Worm (Caenorhabditis elegans) whole organism, L4 larva: ENCODE measurements around the gene ergi-2.

Source experiments
- F26F4.8 ChIP-seq: fragments of 200-800 bp; sonication (Bioruptor generic); conservative IDR thresholded peaks from 2 replicates; pipeline ENCODE4 v1.3.6; 2022; ENCODE audit warnings: missing genetic modification characterization, missing compliant biosample characterization
- F49E8.2 ChIP-seq: sonication (generic microtip); optimal IDR thresholded peaks from 2 replicates; lab custom pipeline; 2016; ENCODE audit warnings: missing compliant biosample characterization, mild to moderate bottlenecking, missing genetic modification characterization, borderline replicate concordance
- T26A8.4 ChIP-seq: fragments of 200-800 bp; sonication (Bioruptor generic); IDR thresholded peaks from 2 replicates; pipeline ENCODE4 v1.3.6; 2022; ENCODE audit warnings: missing genetic modification characterization, missing compliant biosample characterization
- Y48G9A.11 ChIP-seq: fragments of 200-800 bp; sonication (Bioruptor generic); IDR thresholded peaks from 2 replicates; pipeline ENCODE4 v1.3.6; 2022; ENCODE audit warnings: missing genetic modification reagents, missing genetic modification characterization, missing compliant biosample characterization
- Y75B8A.6 ChIP-seq: fragments of 200-800 bp; sonication (Bioruptor generic); IDR thresholded peaks from 2 replicates; pipeline ENCODE4 v1.3.6; 2022; ENCODE audit warnings: missing genetic modification reagents, missing genetic modification characterization, missing compliant biosample characterization
- ZK546.5 ChIP-seq, 2 experiments: sonication (generic microtip); optimal IDR thresholded peaks; 2 replicates each; lab custom pipeline; 2017; ENCODE audit warnings: missing biosample characterization in 2 of 2, missing genetic modification characterization in 2 of 2
- aha-1 ChIP-seq: fragments of 150-350 bp; peaks from one replicate; lab custom pipeline; 2014; ENCODE audit warnings: missing biosample characterization, missing genetic modification characterization
- ama-1 ChIP-seq: fragments of 150-350 bp; optimal IDR thresholded peaks from 2 replicates; lab custom pipeline; 2014; ENCODE audit warnings: inconsistent platforms, mixed read lengths
- arid-1 ChIP-seq: fragments of 200-800 bp; sonication (Bioruptor generic); conservative IDR thresholded peaks from 2 replicates; pipeline ENCODE4 v1.3.6; 2022; ENCODE audit warnings: missing genetic modification reagents, missing genetic modification characterization, missing compliant biosample characterization
- attf-4 ChIP-seq: sonication (generic microtip); optimal IDR thresholded peaks from 3 replicates; lab custom pipeline; 2017; ENCODE audit warnings: missing biosample characterization, missing genetic modification characterization
- ceh-44 ChIP-seq: fragments of 200-800 bp; sonication (Bioruptor generic); IDR thresholded peaks from 2 replicates; pipeline ENCODE4 v1.3.6; 2022; ENCODE audit warnings: missing genetic modification reagents, missing genetic modification characterization, missing compliant biosample characterization
- ces-1 ChIP-seq: fragments of 150-350 bp; sonication (generic microtip); optimal IDR thresholded peaks from 4 replicates; lab custom pipeline; 2014; ENCODE audit warnings: missing biosample characterization, missing genetic modification reagents, missing genetic modification characterization
- dmd-6 ChIP-seq: fragments of 200-800 bp; sonication (Bioruptor generic); IDR thresholded peaks from 2 replicates; pipeline ENCODE4 v1.3.6; 2022; ENCODE audit warnings: missing genetic modification reagents, missing genetic modification characterization, missing compliant biosample characterization
- dve-1 ChIP-seq: sonication (generic microtip); optimal IDR thresholded peaks from 2 replicates; lab custom pipeline; 2017; ENCODE audit warnings: antibody characterized with exemption, mild to moderate bottlenecking, missing genetic modification characterization, missing compliant biosample characterization; ENCODE audit not compliant: insufficient read depth
- egl-43 ChIP-seq: fragments of 200-800 bp; sonication (Bioruptor generic); IDR thresholded peaks from 2 replicates; pipeline ENCODE4 v1.3.6; 2022; ENCODE audit warnings: missing genetic modification reagents, missing genetic modification characterization, missing compliant biosample characterization
- fkh-10 ChIP-seq: fragments of 150-350 bp; optimal IDR thresholded peaks from 2 replicates; lab custom pipeline; 2014; ENCODE audit warnings: missing biosample characterization, missing genetic modification reagents, missing genetic modification characterization
- hif-1 ChIP-seq, 2 experiments: sonication (generic microtip); optimal IDR thresholded peaks; 2 replicates each; lab custom pipeline; 2016 to 2017; ENCODE audit warnings: missing compliant biosample characterization in 2 of 2, missing genetic modification characterization in 2 of 2, missing genetic modification reagents in 2 of 2, missing genotype in 2 of 2, mild to moderate bottlenecking in 1 of 2
- lin-13 ChIP-seq: fragments of 150-350 bp; optimal IDR thresholded peaks from 2 replicates; lab custom pipeline; 2014; ENCODE audit warnings: missing biosample characterization, missing genetic modification reagents, missing genetic modification characterization
- madf-5 ChIP-seq, 2 experiments: fragments of 200-800 bp; sonication (Bioruptor generic); IDR thresholded peaks; 2 replicates each; pipeline ENCODE4 v1.3.6; 2022; ENCODE audit warnings: missing compliant biosample characterization in 2 of 2, missing genetic modification characterization in 2 of 2
- mdl-1 ChIP-seq, 2 experiments: fragments of 150-350 bp in 1 of 2; sonication (generic microtip) in 1 of 2; optimal IDR thresholded peaks; 2 replicates each; lab custom pipeline; 2014 to 2017; ENCODE audit warnings: missing biosample characterization in 2 of 2, missing genetic modification characterization in 2 of 2
- mdt-29 ChIP-seq: fragments of 200-800 bp; sonication (Bioruptor generic); IDR thresholded peaks from 2 replicates; pipeline ENCODE4 v1.3.6; 2022; ENCODE audit warnings: missing genetic modification reagents, missing genetic modification characterization, missing compliant biosample characterization
- mes-2 ChIP-seq: sonication (generic microtip); optimal IDR thresholded peaks from 2 replicates; lab custom pipeline; 2016; ENCODE audit warnings: missing genotype, mild to moderate bottlenecking, missing genetic modification characterization, missing compliant biosample characterization; ENCODE audit not compliant: poor library complexity, severe bottlenecking
- mxl-2 ChIP-seq: fragments of 200-800 bp; sonication (Bioruptor generic); conservative IDR thresholded peaks from 2 replicates; pipeline ENCODE4 v1.3.6; 2022; ENCODE audit warnings: missing genetic modification reagents, missing genetic modification characterization, missing compliant biosample characterization
- mxl-3 ChIP-seq: fragments of 200-800 bp; sonication (Bioruptor generic); optimal IDR thresholded peaks from 2 replicates; lab custom pipeline; 2018; ENCODE audit warnings: mild to moderate bottlenecking, missing genetic modification characterization, missing compliant biosample characterization
- nhr-10 ChIP-seq: fragments of 150-350 bp; optimal IDR thresholded peaks from 2 replicates; lab custom pipeline; 2014; ENCODE audit warnings: missing biosample characterization, missing genetic modification characterization
- nhr-102 ChIP-seq: sonication (generic microtip); optimal IDR thresholded peaks from 2 replicates; lab custom pipeline; 2016; ENCODE audit warnings: mild to moderate bottlenecking, missing genetic modification characterization, moderate library complexity, missing compliant biosample characterization
- nhr-25 ChIP-seq: sonication (generic microtip); optimal IDR thresholded peaks from 2 replicates; lab custom pipeline; 2017; ENCODE audit warnings: missing genetic modification characterization, mild to moderate bottlenecking, missing compliant biosample characterization, antibody characterized with exemption, moderate library complexity, borderline replicate concordance; ENCODE audit not compliant: insufficient read depth
- nhr-77 ChIP-seq: fragments of 150-350 bp; optimal IDR thresholded peaks from 2 replicates; lab custom pipeline; 2014; ENCODE audit warnings: missing biosample characterization, missing genetic modification characterization
- php-3 ChIP-seq: fragments of 200-800 bp; sonication (Bioruptor generic); IDR thresholded peaks from 2 replicates; pipeline ENCODE4 v1.3.6; 2022; ENCODE audit warnings: missing genetic modification reagents, missing genetic modification characterization, missing compliant biosample characterization
- pqm-1 ChIP-seq: sonication (generic microtip); optimal IDR thresholded peaks from 2 replicates; lab custom pipeline; 2017; ENCODE audit warnings: missing biosample characterization, missing genetic modification characterization
- saeg-2 ChIP-seq: fragments of 200-800 bp; sonication (Bioruptor generic); IDR thresholded peaks from 2 replicates; pipeline ENCODE4 v1.3.6; 2022; ENCODE audit warnings: missing genetic modification reagents, missing genetic modification characterization, missing compliant biosample characterization
- spr-1 ChIP-seq: sonication (generic microtip); optimal IDR thresholded peaks from 2 replicates; lab custom pipeline; 2016; ENCODE audit warnings: mild to moderate bottlenecking, missing genetic modification characterization, missing compliant biosample characterization
- unc-62 ChIP-seq, 3 experiments: fragments of 150-350 bp in 1 of 3; sonication (generic microtip); optimal IDR thresholded peaks in 2 of 3; peaks in 1 of 3; 1 replicate in 1 of 3; 2 replicates in 2 of 3; lab custom pipeline; 2014 to 2017; ENCODE audit warnings: missing biosample characterization in 3 of 3, missing genetic modification characterization in 3 of 3, missing genetic modification reagents in 3 of 3, missing genotype in 1 of 3
- ztf-11 ChIP-seq: fragments of 150-350 bp; optimal IDR thresholded peaks from 2 replicates; lab custom pipeline; 2014; ENCODE audit warnings: missing biosample characterization, missing genetic modification characterization

ergi-2 gene

DNA sequence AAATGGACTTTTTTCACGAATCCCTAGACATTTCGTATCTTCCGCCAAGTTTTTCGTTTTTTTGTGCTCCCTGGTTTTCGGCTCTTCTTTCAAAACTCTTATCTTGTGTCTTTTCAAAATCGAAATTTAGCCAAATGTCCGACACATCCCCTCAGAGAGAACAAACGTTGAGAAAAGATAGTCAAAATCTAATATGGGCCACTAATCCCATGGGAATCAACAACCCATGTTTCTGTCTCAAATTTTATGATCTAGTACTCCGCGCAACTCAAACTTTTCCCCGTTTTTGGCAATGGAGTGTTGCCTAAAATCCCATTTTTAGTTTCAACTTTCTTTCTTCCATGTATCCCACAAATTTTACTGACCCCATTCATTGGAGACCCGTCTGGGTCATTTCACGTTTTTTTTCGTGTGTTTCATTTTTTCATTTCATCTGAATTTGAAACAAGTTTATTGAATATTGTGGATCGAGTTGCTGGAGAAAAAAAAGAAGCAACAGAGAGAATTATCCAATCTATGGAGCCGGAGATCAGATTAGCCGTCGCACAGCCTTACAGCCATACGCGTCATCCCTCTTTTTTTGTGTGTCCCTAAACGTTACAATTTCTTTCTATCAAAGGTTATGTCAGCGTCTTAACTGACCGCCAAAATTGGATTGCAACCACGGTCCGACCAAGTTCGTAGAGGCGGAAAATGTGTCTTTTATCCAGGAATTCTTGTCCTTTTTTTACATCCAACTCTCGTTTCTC, 4.6 kb upstream of the ergi-2 start:
- peak; percentile 49 for TF ChIP-seq fkh-10 (GFP tag; lab: Kevin White, UChicago)
- TF ChIP-seq aha-1 (tag; lab: Kevin White, UChicago) = peak; percentile 38
- TF ChIP-seq ces-1 (GFP tag; lab: Kevin White, UChicago) = peak; percentile 65
- TF ChIP-seq arid-1 = no peak
- TF ChIP-seq unc-62 (GFP tag; optimal IDR thresholded peaks at IDR 0.05 in 1 of 2; lab: Kevin White, UChicago) = peak in 1 of 2 experiments; percentile 94
- TF ChIP-seq unc-62 (tag; optimal IDR thresholded peaks at IDR 0.05; lab: Kevin White, UChicago) = no peak
- no peak for TF ChIP-seq hif-1 (tag; optimal IDR thresholded peaks at IDR 0.05; lab: Kevin White, UChicago)
- TF ChIP-seq, all 104 proteins: peak for 4

- no peak for TF ChIP-seq mdt-29 (GFP tag; lab: Robert Waterston, UW)
- TF ChIP-seq F26F4.8 (GFP tag; lab: Robert Waterston, UW) = no peak
- no peak for TF ChIP-seq ZK546.5 (tag; optimal IDR thresholded peaks at IDR 0.05; lab: Kevin White, UChicago)
- no peak for TF ChIP-seq ztf-11 (tag; lab: Kevin White, UChicago)
- peak; percentile 20; the same call in 1 of the 2 replicates for TF ChIP-seq egl-43 (GFP tag; lab: Robert Waterston, UW)
- no peak for TF ChIP-seq saeg-2 (GFP tag; lab: Robert Waterston, UW)
- no peak for TF ChIP-seq nhr-102 (tag; lab: Kevin White, UChicago)
- TF ChIP-seq dve-1 (tag; lab: Kevin White, UChicago) = no peak
- TF ChIP-seq unc-62 (GFP tag; optimal IDR thresholded peaks at IDR 0.05 in 1 of 2; lab: Kevin White, UChicago) = peak in 1 of 2 experiments; percentile 9
- TF ChIP-seq unc-62 (tag; optimal IDR thresholded peaks at IDR 0.05; lab: Kevin White, UChicago) = no peak
- TF ChIP-seq attf-4 (tag; lab: Kevin White, UChicago) = no peak
- no peak for TF ChIP-seq mes-2 (tag; lab: Kevin White, UChicago)
- no peak for TF ChIP-seq Y75B8A.6 (GFP tag; lab: Robert Waterston, UW)
- no peak for TF ChIP-seq nhr-77 (tag; lab: Kevin White, UChicago)
- TF ChIP-seq madf-5 (GFP tag; IDR thresholded peaks at IDR 0.05; lab: Robert Waterston, UW) = no peak
- TF ChIP-seq F49E8.2 = no peak
- TF ChIP-seq spr-1 (tag; lab: Kevin White, UChicago) = no peak
Measured at ce11 chrX:15010941-15011340, 3.8 kb upstream of the ergi-2 start.

ce11 chrX:15008697-15009096, 1.6 kb upstream of the ergi-2 start:
- TF ChIP-seq mes-2 (tag; lab: Kevin White, UChicago) = no peak
- TF ChIP-seq php-3 (GFP tag; lab: Robert Waterston, UW) = no peak
- no peak for TF ChIP-seq T26A8.4 (GFP tag; lab: Robert Waterston, UW)
- no peak for TF ChIP-seq ceh-44
- TF ChIP-seq unc-62 (GFP tag; optimal IDR thresholded peaks at IDR 0.05 in 1 of 2; lab: Kevin White, UChicago) = peak in 1 of 2 experiments; percentile 8
- no peak for TF ChIP-seq unc-62 (tag; optimal IDR thresholded peaks at IDR 0.05; lab: Kevin White, UChicago)

DNA sequence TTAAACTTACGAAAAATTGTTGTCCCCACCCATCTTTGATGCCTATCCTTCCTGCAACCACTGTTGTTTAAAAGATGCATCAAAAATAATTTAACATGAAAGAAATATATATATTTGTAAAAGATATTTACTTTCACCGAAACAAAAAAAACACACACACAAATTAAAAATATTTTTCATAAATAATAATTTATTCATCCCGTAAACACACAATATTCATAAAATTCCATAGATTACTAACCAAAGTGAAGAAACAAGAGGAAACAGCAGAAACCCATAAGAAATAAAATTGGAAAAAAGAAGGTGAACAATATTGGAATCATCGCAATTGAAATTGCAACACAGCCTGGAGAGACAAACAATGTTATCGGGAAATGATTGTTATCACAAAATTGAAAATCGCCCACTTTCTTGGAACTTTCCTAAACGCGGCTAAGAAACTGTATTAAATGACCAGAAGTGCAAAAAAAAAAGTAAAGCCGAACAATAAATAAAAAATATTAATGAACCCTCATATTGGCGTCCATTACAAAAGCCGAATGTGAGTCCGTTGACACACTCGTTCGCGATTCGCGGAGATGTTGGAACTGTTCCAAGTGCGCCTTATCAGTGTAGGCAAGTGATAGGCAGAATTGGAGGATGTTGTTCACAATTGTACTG, 3.1 kb downstream of the ergi-2 start, which contains the start of gene slc-25A18.1:
slc-25A18.1 (minus strand) TSS at position 51 of the 660 bp plus-strand sequence.
- TF ChIP-seq Y75B8A.6 (GFP tag; lab: Robert Waterston, UW) (no peak), mxl-2 (GFP tag; lab: Robert Waterston, UW) (no peak), dmd-6 (GFP tag; lab: Robert Waterston, UW) (peak; percentile 17; the same call in 1 of the 2 replicates), pqm-1 (tag; lab: Kevin White, UChicago) (peak; percentile 58)

ce11 chrX:14999101-14999500, 8.0 kb downstream of the ergi-2 start, which contains the start of gene cutl-3:
TSS of gene cutl-3 (minus strand) at chrX:14999201.
- TF ChIP-seq ZK546.5 (tag; optimal IDR thresholded peaks at IDR 0.05; lab: Kevin White, UChicago) (no peak), ama-1 (lab: Kevin White, UChicago) (no peak), nhr-25 (tag; lab: Kevin White, UChicago) (no peak), F49E8.2 (no peak), Y48G9A.11 (GFP tag; lab: Robert Waterston, UW) (no peak), unc-62 (GFP tag; optimal IDR thresholded peaks at IDR 0.05 in 1 of 2; lab: Kevin White, UChicago) (no peak), unc-62 (tag; optimal IDR thresholded peaks at IDR 0.05; lab: Kevin White, UChicago) (no peak), nhr-10 (tag; lab: Kevin White, UChicago) (no peak), mxl-3 (no peak), mdl-1 (tag; optimal IDR thresholded peaks at IDR 0.05; lab: Kevin White, UChicago) (no peak), lin-13 (GFP tag; lab: Kevin White, UChicago) (no peak)
